Fruit fly (Drosophila melanogaster) whole organism, adult: ENCODE results near the gene Adgf-D.

ENCODE experiments used
- CG11617 ChIP-seq: fragments of 200-800 bp; sonication (Bioruptor generic); optimal IDR thresholded peaks from 2 replicates; lab custom pipeline; 2017; ENCODE audit warnings: mild to moderate bottlenecking, missing biosample characterization, missing genetic modification reagents, missing genetic modification characterization
- CG12768 ChIP-seq: fragments of 200-800 bp; sonication (Bioruptor generic); optimal IDR thresholded peaks from 2 replicates; lab custom pipeline; 2017; ENCODE audit warnings: missing biosample characterization, missing genetic modification characterization, mild to moderate bottlenecking, moderate library complexity, missing genetic modification reagents
- CG14711 ChIP-seq: fragments of 200-800 bp; sonication (Bioruptor generic); optimal IDR thresholded peaks from 2 replicates; lab custom pipeline; 2018; ENCODE audit warnings: missing biosample characterization, mild to moderate bottlenecking, missing genetic modification characterization, moderate library complexity
- CG1620 ChIP-seq: fragments of 200-800 bp; sonication (Bioruptor generic); optimal IDR thresholded peaks from 2 replicates; lab custom pipeline; 2016; ENCODE audit warnings: missing biosample characterization, missing genetic modification characterization
- CG33017 ChIP-seq: fragments of 200-800 bp; sonication (Bioruptor generic); optimal IDR thresholded peaks from 2 replicates; lab custom pipeline; 2018; ENCODE audit warnings: missing biosample characterization, mild to moderate bottlenecking, missing genetic modification characterization, moderate library complexity
- CG5204 ChIP-seq: fragments of 200-800 bp; sonication (Bioruptor generic); optimal IDR thresholded peaks from 2 replicates; lab custom pipeline; 2016; ENCODE audit warnings: missing biosample characterization, missing genetic modification characterization
- CG7045 ChIP-seq: fragments of 200-800 bp; sonication (Bioruptor generic); optimal IDR thresholded peaks from 2 replicates; lab custom pipeline; 2017; ENCODE audit warnings: missing biosample characterization, mild to moderate bottlenecking, missing genetic modification characterization
- CG7101 ChIP-seq: fragments of 200-800 bp; sonication (Bioruptor generic); optimal IDR thresholded peaks from 2 replicates; lab custom pipeline; 2018; ENCODE audit warnings: missing biosample characterization, mild to moderate bottlenecking, missing genetic modification characterization, moderate library complexity
- Clk ChIP-seq: fragments of 200-800 bp; sonication (Bioruptor generic); optimal IDR thresholded peaks from 2 replicates; lab custom pipeline; 2017; ENCODE audit warnings: missing biosample characterization, missing genetic modification characterization
- Crg-1 ChIP-seq: fragments of 200-800 bp; sonication (Bioruptor generic); optimal IDR thresholded peaks from 2 replicates; lab custom pipeline; 2016; ENCODE audit warnings: missing biosample characterization, missing genetic modification characterization
- Mnt ChIP-seq: fragments of 200-800 bp; sonication (Bioruptor generic); optimal IDR thresholded peaks from 2 replicates; lab custom pipeline; 2016; ENCODE audit warnings: missing biosample characterization, mild to moderate bottlenecking, missing genetic modification characterization
- bab1 ChIP-seq: fragments of 200-800 bp; sonication (Bioruptor generic); optimal IDR thresholded peaks from 3 replicates; lab custom pipeline; 2019; ENCODE audit warnings: missing biosample characterization, mild to moderate bottlenecking, missing genetic modification characterization, moderate library complexity
- cic ChIP-seq: fragments of 200-800 bp; sonication (Bioruptor generic); optimal IDR thresholded peaks from 2 replicates; lab custom pipeline; 2017; ENCODE audit warnings: missing biosample characterization, mild to moderate bottlenecking, missing genetic modification characterization, moderate library complexity
- cnc ChIP-seq, 2 experiments: fragments of >200 bp; optimal IDR thresholded peaks; 2 replicates each; lab custom pipeline; 2017
- kay ChIP-seq: fragments of 200-800 bp; sonication (Bioruptor generic); peaks from one replicate; lab custom pipeline; 2016; ENCODE audit warnings: missing biosample characterization, missing genetic modification characterization, borderline replicate concordance
- ovo ChIP-seq: fragments of 200-800 bp; sonication (Bioruptor generic); optimal IDR thresholded peaks from 2 replicates; lab custom pipeline; 2016; ENCODE audit warnings: missing biosample characterization, missing genetic modification characterization
- pad ChIP-seq: fragments of 200-800 bp; sonication (Bioruptor generic); optimal IDR thresholded peaks from 3 replicates; lab custom pipeline; 2017; ENCODE audit warnings: missing biosample characterization, missing genetic modification characterization, mild to moderate bottlenecking, moderate library complexity, missing genetic modification reagents
- tj ChIP-seq: fragments of 200-800 bp; sonication (Bioruptor generic); optimal IDR thresholded peaks from 3 replicates; lab custom pipeline; 2017; ENCODE audit warnings: missing biosample characterization, mild to moderate bottlenecking, missing genetic modification characterization, moderate library complexity

The Adgf-D gene

DNA sequence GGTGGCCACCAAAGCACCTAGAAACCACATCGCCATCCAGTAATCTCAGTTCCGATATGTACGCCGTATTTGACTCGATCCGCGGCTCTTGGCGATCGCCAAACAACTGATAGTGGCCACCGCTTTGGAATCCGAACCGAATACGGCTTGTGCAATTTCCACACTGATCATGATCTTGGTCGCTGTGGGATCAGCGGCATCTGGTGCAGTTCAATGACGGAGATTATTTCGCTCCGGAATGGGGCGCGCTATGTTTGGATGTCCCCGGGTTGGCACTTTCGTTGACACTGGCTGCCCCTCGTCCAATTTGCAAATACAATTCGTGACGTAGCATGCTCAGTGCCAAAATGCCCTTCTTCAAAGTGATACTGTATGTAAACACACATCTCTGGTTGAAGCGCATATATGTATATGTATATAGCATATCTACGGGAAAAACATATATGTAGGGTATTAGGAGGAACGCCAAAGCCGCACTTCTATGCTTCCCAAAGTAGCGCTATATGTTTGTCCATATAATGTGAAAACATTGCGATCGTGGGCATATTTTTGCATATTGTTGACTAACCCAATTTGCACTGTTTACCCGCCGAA is at the start of gene Adgf-D:
Adgf-D (minus strand) TSS at position 111 of the 594 bp plus-strand sequence.
- TF ChIP-seq cic (GFP tag; lab: Kevin White, UChicago) (peak; percentile 52), Crg-1 (GFP tag; lab: Kevin White, UChicago) (no peak), CG14711 (no peak), CG33017 (no peak)

DNA sequence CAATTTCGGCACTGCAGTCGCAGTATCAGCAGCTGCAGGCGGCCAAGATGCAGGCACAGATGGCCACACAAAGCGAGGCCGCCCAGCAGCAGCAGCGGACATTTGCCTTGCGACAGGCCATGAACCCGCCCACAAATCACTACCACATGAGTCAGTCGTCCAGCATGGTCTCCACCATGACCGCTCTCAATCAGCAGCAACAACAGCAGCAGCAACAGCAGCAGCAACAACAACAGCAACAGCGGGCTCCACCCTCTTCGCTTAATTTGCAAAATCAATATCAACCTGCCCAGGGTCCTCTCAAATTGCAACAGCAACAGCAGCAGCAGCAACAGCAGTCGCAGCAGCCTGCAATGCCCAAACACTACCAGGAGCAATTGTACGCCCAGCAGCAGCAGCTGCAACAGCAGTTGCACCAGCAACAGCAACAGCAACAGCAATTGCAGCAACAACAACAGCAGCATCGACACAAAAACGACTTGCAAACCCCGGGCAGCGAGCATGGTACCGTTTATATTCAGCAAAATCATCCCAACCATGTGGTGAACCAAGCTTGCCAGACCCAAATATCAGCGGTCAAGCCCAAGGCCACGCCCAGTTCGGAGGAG is 41.0 kb upstream of the Adgf-D start:
- TF ChIP-seq Mnt (no peak), CG5204 (GFP tag; lab: Kevin White, UChicago) (no peak), CG33017 (no peak), CG11617 (GFP tag; lab: Kevin White, UChicago) (no peak), pad (no peak), CG12768 (GFP tag; lab: Kevin White, UChicago) (no peak), CG7045 (no peak), bab1 (GFP tag; lab: Kevin White, UChicago) (no peak)

- no peak for TF ChIP-seq cic (GFP tag; lab: Kevin White, UChicago)
- TF ChIP-seq CG1620 (GFP tag; lab: Kevin White, UChicago) = no peak
- TF ChIP-seq CG12768 (GFP tag; lab: Kevin White, UChicago) = no peak
- TF ChIP-seq pad = no peak
- TF ChIP-seq CG7045 = no peak
- no peak for TF ChIP-seq Crg-1 (GFP tag; lab: Kevin White, UChicago)
- no peak for TF ChIP-seq cnc (optimal IDR thresholded peaks at IDR 0.05; lab: Kevin White, UChicago)
Measured at dm6 chr3R:13735304-13735898, 30.2 kb upstream of the Adgf-D start.

DNA sequence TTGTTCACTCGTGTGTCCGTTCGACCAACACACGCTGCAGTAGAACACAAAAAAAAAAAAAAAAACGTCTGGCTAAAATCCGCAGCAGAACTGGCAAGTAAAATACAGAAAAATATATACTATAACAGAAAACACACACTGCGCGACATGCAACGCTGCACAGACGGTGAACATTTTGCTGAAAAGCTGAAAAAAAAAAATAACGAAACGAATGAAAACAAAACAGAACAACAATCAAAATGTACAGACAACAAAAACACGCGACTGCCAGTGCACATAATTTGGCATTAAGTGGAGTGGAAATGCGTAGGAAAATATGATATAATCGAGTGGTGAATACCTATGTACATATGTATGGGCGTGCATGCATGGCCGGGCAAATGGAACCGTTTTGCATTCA is 24.8 kb upstream of the Adgf-D start:
- TF ChIP-seq CG7045 (no peak), tj (GFP tag; lab: Kevin White, UChicago) (peak; percentile 56), CG12768 (GFP tag; lab: Kevin White, UChicago) (no peak), CG1620 (GFP tag; lab: Kevin White, UChicago) (no peak), pad (no peak), CG7101 (tag; lab: Kevin White, UChicago) (no peak)

- peak; percentile 48 for TF ChIP-seq ovo (GFP tag; lab: Kevin White, UChicago)
- no peak for TF ChIP-seq Crg-1 (GFP tag; lab: Kevin White, UChicago)
- no peak for TF ChIP-seq CG7101 (tag; lab: Kevin White, UChicago)
- TF ChIP-seq tj (GFP tag; lab: Kevin White, UChicago) = peak; percentile 99
- no peak for TF ChIP-seq CG33017
- TF ChIP-seq Clk (GFP tag; lab: Kevin White, UChicago) = no peak
Measured at dm6 chr3R:13728897-13729296, 23.7 kb upstream of the Adgf-D start.

dm6 chr3R:13726795-13727194 is 21.6 kb upstream of the Adgf-D start:
- TF ChIP-seq kay (GFP tag; lab: Kevin White, UChicago) (no peak), CG11617 (GFP tag; lab: Kevin White, UChicago) (no peak), CG7101 (tag; lab: Kevin White, UChicago) (no peak)

- TF ChIP-seq CG14711 = no peak
- peak; percentile 7 for TF ChIP-seq kay (GFP tag; lab: Kevin White, UChicago)
- TF ChIP-seq cnc (optimal IDR thresholded peaks at IDR 0.05; lab: Kevin White, UChicago) = no peak
Measured at dm6 chr3R:13724029-13724638, 18.9 kb upstream of the Adgf-D start.

DNA sequence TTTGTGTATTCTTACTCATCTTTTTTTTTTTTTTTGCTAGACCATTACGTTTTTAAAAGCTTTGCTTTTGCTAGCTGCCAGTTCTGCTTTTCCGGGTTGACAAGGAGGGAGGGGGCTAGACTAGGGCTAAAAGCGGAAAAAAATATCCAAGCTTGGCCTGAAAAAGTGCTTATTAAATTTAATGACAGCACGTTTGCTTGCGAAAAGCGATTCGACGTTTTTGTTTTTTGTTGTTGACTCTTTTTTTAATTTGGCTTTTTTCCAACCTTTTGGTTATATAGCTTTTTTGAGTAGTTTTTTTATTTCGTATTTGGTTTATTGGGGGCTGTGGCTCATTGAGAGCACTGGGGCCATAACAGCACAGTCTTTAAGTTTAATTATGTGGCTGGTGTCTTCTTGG is 17.2 kb upstream of the Adgf-D start:
- TF ChIP-seq pad (no peak), tj (GFP tag; lab: Kevin White, UChicago) (peak; percentile 95)

dm6 chr3R:13721998-13722397 is 16.8 kb upstream of the Adgf-D start:
- no peak for TF ChIP-seq bab1 (GFP tag; lab: Kevin White, UChicago)
- TF ChIP-seq cnc (optimal IDR thresholded peaks at IDR 0.05; lab: Kevin White, UChicago) = no peak
- no peak for TF ChIP-seq cic (GFP tag; lab: Kevin White, UChicago)
- no peak for TF ChIP-seq CG7045
